Worm (Caenorhabditis elegans) whole organism, mixed stage, embryonic: Measurements from ENCODE around the gene hex-3.

ENCODE experiments used
- M03D4.4 ChIP-seq: sonication (generic microtip); optimal IDR thresholded peaks from 2 replicates; lab custom pipeline; 2017; ENCODE audit warnings: mild to moderate bottlenecking, missing genetic modification characterization, missing compliant biosample characterization
- ceh-39 ChIP-seq: fragments of 150-350 bp; optimal IDR thresholded peaks from 2 replicates; lab custom pipeline; 2014; ENCODE audit warnings: missing biosample characterization, missing genetic modification characterization
- drap-1 ChIP-seq: fragments of 200-800 bp; sonication (Bioruptor generic); optimal IDR thresholded peaks from 3 replicates; lab custom pipeline; 2018; ENCODE audit warnings: mild to moderate bottlenecking, missing genetic modification characterization, missing compliant biosample characterization
- elt-3 ChIP-seq: fragments of 150-350 bp; optimal IDR thresholded peaks from 2 replicates; lab custom pipeline; 2014; ENCODE audit warnings: missing biosample characterization, missing genetic modification characterization
- lin-13 ChIP-seq: fragments of 150-350 bp; optimal IDR thresholded peaks from 2 replicates; lab custom pipeline; 2014; ENCODE audit warnings: missing biosample characterization, missing genetic modification characterization
- mep-1 ChIP-seq: fragments of 150-350 bp; optimal IDR thresholded peaks from 2 replicates; lab custom pipeline; 2017; ENCODE audit warnings: missing biosample characterization, missing genetic modification reagents, missing genetic modification characterization, inconsistent platforms
- nhr-237 ChIP-seq: fragments of 150-350 bp; optimal IDR thresholded peaks from 2 replicates; lab custom pipeline; 2014; ENCODE audit warnings: missing biosample characterization, missing genetic modification characterization
- snpc-4 ChIP-seq: fragments of 150-350 bp; optimal IDR thresholded peaks from 2 replicates; lab custom pipeline; 2014; ENCODE audit warnings: missing biosample characterization, missing genetic modification characterization
- unc-39 ChIP-seq: fragments of 150-350 bp; optimal IDR thresholded peaks from 2 replicates; lab custom pipeline; 2014; ENCODE audit warnings: missing biosample characterization, missing genetic modification characterization
- unc-62 ChIP-seq: fragments of 150-350 bp; optimal IDR thresholded peaks from 2 replicates; lab custom pipeline; 2014; ENCODE audit warnings: missing biosample characterization, missing genetic modification reagents, missing genetic modification characterization

DNA sequence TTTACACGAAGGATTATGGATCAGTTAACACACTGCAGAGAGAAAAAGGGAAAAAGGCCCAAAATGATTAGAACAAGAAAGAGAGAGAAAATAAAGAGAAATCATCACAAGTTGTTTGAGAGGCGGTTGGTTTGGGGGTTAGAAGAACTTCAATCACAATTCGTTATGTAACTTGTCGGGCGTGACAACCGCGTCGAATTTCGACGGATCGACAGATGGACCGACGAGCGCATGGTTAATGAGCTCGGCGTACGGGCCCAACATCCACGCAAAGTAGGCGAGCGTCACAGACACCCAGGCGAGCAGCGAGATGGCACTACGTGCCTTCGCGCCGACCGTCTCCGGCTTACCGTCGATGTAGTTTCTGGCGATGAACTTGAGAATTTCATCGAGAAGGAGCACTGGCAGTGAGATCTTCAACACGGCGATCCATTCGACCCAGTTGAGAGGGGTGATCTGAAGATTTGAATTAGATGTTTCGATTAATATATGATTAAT is 36.2 kb upstream of the hex-3 start:
- TF ChIP-seq lin-13 (tag; lab: Kevin White, UChicago) (no peak), elt-3 (tag; lab: Kevin White, UChicago) (no peak), mep-1 (tag; lab: Kevin White, UChicago) (no peak), nhr-237 (no peak), snpc-4 (tag; lab: Kevin White, UChicago) (no peak), ceh-39 (tag; lab: Kevin White, UChicago) (no peak), drap-1 (no peak), unc-39 (tag; lab: Kevin White, UChicago) (no peak), unc-62 (GFP tag; lab: Kevin White, UChicago) (no peak), M03D4.4 (tag; lab: Kevin White, UChicago) (no peak)
